Worm (Caenorhabditis elegans) whole organism, early embryonic: Measurements from ENCODE around the gene tsp-5.

Experiments used
- B0310.2 ChIP-seq: sonication (generic microtip); optimal IDR thresholded peaks from 2 replicates; lab custom pipeline; 2016; ENCODE audit warnings: mild to moderate bottlenecking, missing genetic modification characterization, missing compliant biosample characterization
- F13C5.2 ChIP-seq: sonication (generic microtip); optimal IDR thresholded peaks from 2 replicates; lab custom pipeline; 2017; ENCODE audit warnings: mild to moderate bottlenecking, missing genetic modification characterization, inconsistent platforms, missing compliant biosample characterization
- aly-1 ChIP-seq: sonication (generic microtip); optimal IDR thresholded peaks from 2 replicates; lab custom pipeline; 2016; ENCODE audit warnings: missing genetic modification characterization, missing compliant biosample characterization
- ama-1 ChIP-seq: fragments of 150-350 bp; optimal IDR thresholded peaks from 2 replicates; lab custom pipeline; 2014
- ceh-13 ChIP-seq: fragments of 200-800 bp; sonication (Bioruptor generic); optimal IDR thresholded peaks from 2 replicates; lab custom pipeline; 2018; ENCODE audit warnings: mild to moderate bottlenecking, missing genetic modification characterization, missing compliant biosample characterization
- flt-1 ChIP-seq: fragments of 200-800 bp; sonication (Bioruptor generic); IDR thresholded peaks from 2 replicates; pipeline ENCODE4 v1.3.6; 2022; ENCODE audit warnings: missing genetic modification characterization, missing compliant biosample characterization
- hmg-4 ChIP-seq: fragments of 200-800 bp; sonication (Bioruptor generic); optimal IDR thresholded peaks from 2 replicates; lab custom pipeline; 2018; ENCODE audit warnings: mild to moderate bottlenecking, missing genetic modification characterization, missing compliant biosample characterization
- pes-1 ChIP-seq: fragments of 200-800 bp; sonication (Bioruptor generic); IDR thresholded peaks from 2 replicates; pipeline ENCODE4 v1.3.6; 2022; ENCODE audit warnings: missing genetic modification reagents, missing genetic modification characterization, missing compliant biosample characterization
- sea-1 ChIP-seq: fragments of 200-800 bp; sonication (Bioruptor generic); conservative IDR thresholded peaks from 2 replicates; pipeline ENCODE4 v1.3.6; 2022; ENCODE audit warnings: missing genetic modification characterization, missing compliant biosample characterization
- tra-4 ChIP-seq: sonication (generic microtip); optimal IDR thresholded peaks from 2 replicates; lab custom pipeline; 2017; ENCODE audit warnings: missing genetic modification characterization, missing compliant biosample characterization

DNA sequence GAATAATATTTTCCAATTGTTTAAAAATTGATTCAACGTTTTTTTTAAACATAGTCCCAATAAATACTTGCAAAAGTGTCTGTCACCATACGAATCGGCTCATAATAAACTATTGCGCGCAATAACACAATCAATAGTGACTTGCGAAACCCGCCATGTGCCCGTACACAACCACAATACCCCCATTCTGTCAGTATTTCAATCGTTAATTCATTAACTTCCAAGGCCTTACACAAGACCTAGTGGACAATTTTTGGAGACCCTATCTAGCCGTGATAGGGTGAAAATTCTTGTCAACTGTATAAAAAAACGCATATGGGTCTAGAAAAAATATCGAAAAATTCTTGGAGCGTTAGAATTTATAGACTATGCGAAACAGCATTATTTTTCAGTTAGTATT is 9.1 kb upstream of the tsp-5 start:
- TF ChIP-seq ama-1 (lab: Kevin White, UChicago) (no peak), sea-1 (no peak), F13C5.2 (no peak), ceh-13 (GFP tag; lab: Kevin White, UChicago) (no peak), pes-1 (GFP tag; lab: Robert Waterston, UW) (no peak), hmg-4 (GFP tag; lab: Kevin White, UChicago) (no peak), tra-4 (tag; lab: Kevin White, UChicago) (no peak), B0310.2 (tag; lab: Kevin White, UChicago) (no peak), flt-1 (GFP tag; lab: Robert Waterston, UW) (no peak), aly-1 (no peak)
